Worm (Caenorhabditis elegans) whole organism, midembryonic: ENCODE data around the gene dpf-4.

Experiments
- T22C8.4 ChIP-seq: fragments of 200-800 bp; sonication (Bioruptor generic); IDR thresholded peaks from 2 replicates; pipeline ENCODE4 v1.3.6; 2022; ENCODE audit warnings: missing genetic modification characterization, missing compliant biosample characterization
- cog-1 ChIP-seq: sonication (generic microtip); optimal IDR thresholded peaks from 2 replicates; lab custom pipeline; 2016; ENCODE audit warnings: missing genetic modification characterization, missing compliant biosample characterization
- flt-1 ChIP-seq: fragments of 200-800 bp; sonication (Bioruptor generic); IDR thresholded peaks from 2 replicates; pipeline ENCODE4 v1.3.6; 2022; ENCODE audit warnings: missing genetic modification characterization, missing compliant biosample characterization
- klf-2 ChIP-seq: fragments of 200-800 bp; sonication (Bioruptor generic); conservative IDR thresholded peaks from 2 replicates; pipeline ENCODE4 v1.3.6; 2022; ENCODE audit warnings: missing genetic modification reagents, missing genetic modification characterization, missing compliant biosample characterization
- med-1 ChIP-seq: sonication (generic microtip); optimal IDR thresholded peaks from 2 replicates; lab custom pipeline; 2017; ENCODE audit warnings: missing genetic modification characterization, mild to moderate bottlenecking, missing compliant biosample characterization, antibody characterized with exemption, missing genetic modification reagents; ENCODE audit not compliant: insufficient read depth
- ref-1 ChIP-seq: fragments of 200-800 bp; sonication (Bioruptor generic); conservative IDR thresholded peaks from 2 replicates; pipeline ENCODE4 v1.3.6; 2022; ENCODE audit warnings: missing genetic modification reagents, missing genetic modification characterization, missing compliant biosample characterization
- tab-1 ChIP-seq: fragments of 200-800 bp; sonication (Bioruptor generic); IDR thresholded peaks from 2 replicates; pipeline ENCODE4 v1.3.6; 2022; ENCODE audit warnings: missing genetic modification characterization, missing compliant biosample characterization
- ztf-23 ChIP-seq: fragments of 200-800 bp; sonication (Bioruptor generic); IDR thresholded peaks from 2 replicates; pipeline ENCODE4 v1.3.6; 2022; ENCODE audit warnings: missing genetic modification reagents, missing genetic modification characterization, missing compliant biosample characterization
- ztf-29 ChIP-seq: fragments of 200-800 bp; sonication (Bioruptor generic); IDR thresholded peaks from 2 replicates; pipeline ENCODE4 v1.3.6; 2022; ENCODE audit warnings: missing genetic modification reagents, missing genetic modification characterization, missing compliant biosample characterization

dpf-4 gene

ce11 chrIII:5900709-5901108, 41.6 kb downstream of the dpf-4 start:
- no peak for TF ChIP-seq flt-1
- no peak for TF ChIP-seq cog-1 (tag; lab: Kevin White, UChicago)
- TF ChIP-seq klf-2 (GFP tag; lab: Robert Waterston, UW) = no peak
- TF ChIP-seq ztf-29 (GFP tag; lab: Robert Waterston, UW) = no peak
- TF ChIP-seq tab-1 (GFP tag; lab: Robert Waterston, UW) = no peak
- no peak for TF ChIP-seq ztf-23 (GFP tag; lab: Robert Waterston, UW)
- no peak for TF ChIP-seq ref-1 (GFP tag; lab: Robert Waterston, UW)
- TF ChIP-seq T22C8.4 (GFP tag; lab: Robert Waterston, UW) = no peak
- no peak for TF ChIP-seq med-1 (GFP tag; lab: Kevin White, UChicago)

- TF ChIP-seq T22C8.4 (GFP tag; lab: Robert Waterston, UW) (no peak), cog-1 (tag; lab: Kevin White, UChicago) (no peak), ztf-29 (GFP tag; lab: Robert Waterston, UW) (no peak)
Measured at ce11 chrIII:5902558-5902957, 43.5 kb downstream of the dpf-4 start.

- TF ChIP-seq ref-1 (GFP tag; lab: Robert Waterston, UW) (no peak), T22C8.4 (GFP tag; lab: Robert Waterston, UW) (peak; percentile 80)
Measured at ce11 chrIII:5906059-5906458, 47.0 kb downstream of the dpf-4 start, which contains the start of gene dpff-1. dpff-1 (minus strand) TSS chrIII:5906346.

- TF ChIP-seq ref-1 (GFP tag; lab: Robert Waterston, UW) (no peak), tab-1 (GFP tag; lab: Robert Waterston, UW) (no peak), cog-1 (tag; lab: Kevin White, UChicago) (no peak), med-1 (GFP tag; lab: Kevin White, UChicago) (no peak), ztf-29 (GFP tag; lab: Robert Waterston, UW) (no peak), T22C8.4 (GFP tag; lab: Robert Waterston, UW) (no peak), klf-2 (GFP tag; lab: Robert Waterston, UW) (no peak), flt-1 (no peak), ztf-23 (GFP tag; lab: Robert Waterston, UW) (no peak)
Measured at ce11 chrIII:5906749-5907148, 47.6 kb downstream of the dpf-4 start, which contains the start of gene erd-2.2. erd-2.2 (plus strand) TSS chrIII:5907049.

ce11 chrIII:5908408-5908807, 49.3 kb downstream of the dpf-4 start, which contains the start of gene C28H8.3:
C28H8.3 (plus strand) TSS chrIII:5908700.
- TF ChIP-seq flt-1 (no peak), cog-1 (tag; lab: Kevin White, UChicago) (no peak), ref-1 (GFP tag; lab: Robert Waterston, UW) (no peak), med-1 (GFP tag; lab: Kevin White, UChicago) (no peak), T22C8.4 (GFP tag; lab: Robert Waterston, UW) (no peak), ztf-23 (GFP tag; lab: Robert Waterston, UW) (no peak), ztf-29 (GFP tag; lab: Robert Waterston, UW) (no peak), tab-1 (GFP tag; lab: Robert Waterston, UW) (no peak), klf-2 (GFP tag; lab: Robert Waterston, UW) (no peak)
